Fruit fly (Drosophila melanogaster) whole organism, embryonic: ENCODE measurements around the gene CG31233.
A peak's percentile ranks its signal among the peaks of the same experiment; 100 is the strongest.

Experiments used
- Aef1 ChIP-seq: fragments of 200-800 bp; sonication (Bioruptor generic); IDR thresholded peaks from 3 replicates; pipeline ENCODE4 v1.3.6; 2022; ENCODE audit warnings: missing biosample characterization, missing genetic modification characterization
- B-H1 ChIP-seq: fragments of 200-800 bp; sonication (Bioruptor generic); IDR thresholded peaks from 3 replicates; pipeline ENCODE4 v1.3.6; 2022; ENCODE audit warnings: missing biosample characterization, missing genetic modification characterization
- CG1024 ChIP-seq: fragments of 200-800 bp; sonication (Bioruptor generic); IDR thresholded peaks from 2 replicates; pipeline ENCODE4 v1.3.6; 2022; ENCODE audit warnings: missing biosample characterization, missing genetic modification characterization
- CG11247 ChIP-seq: fragments of 200-800 bp; sonication (Bioruptor generic); IDR thresholded peaks from 2 replicates; pipeline ENCODE4 v1.3.6; 2022; ENCODE audit warnings: missing biosample characterization, missing genetic modification characterization
- CG15479 ChIP-seq: fragments of 200-800 bp; sonication (Bioruptor generic); optimal IDR thresholded peaks from 3 replicates; lab custom pipeline; 2019; ENCODE audit warnings: missing biosample characterization, mild to moderate bottlenecking, missing genetic modification characterization, moderate library complexity
- CG15601 ChIP-seq: fragments of 200-800 bp; sonication (Bioruptor generic); optimal IDR thresholded peaks from 3 replicates; lab custom pipeline; 2019; ENCODE audit warnings: missing biosample characterization, mild to moderate bottlenecking, missing genetic modification characterization, moderate library complexity
- CG16779 ChIP-seq: fragments of 200-800 bp; sonication (Bioruptor generic); IDR thresholded peaks from 2 replicates; pipeline ENCODE4 v1.3.6; 2022; ENCODE audit warnings: missing biosample characterization, missing genetic modification characterization
- CG17802 ChIP-seq: fragments of 200-800 bp; sonication (Bioruptor generic); optimal IDR thresholded peaks from 2 replicates; lab custom pipeline; 2018; ENCODE audit warnings: missing biosample characterization, mild to moderate bottlenecking, missing genetic modification characterization, moderate library complexity
- CG18011 ChIP-seq: fragments of 200-800 bp; sonication (Bioruptor generic); optimal IDR thresholded peaks from 2 replicates; lab custom pipeline; 2017; ENCODE audit warnings: missing biosample characterization, missing genetic modification characterization, mild to moderate bottlenecking, moderate library complexity, missing genotype
- CG3065 ChIP-seq: fragments of 200-800 bp; sonication (Bioruptor generic); optimal IDR thresholded peaks from 2 replicates; lab custom pipeline; 2016; ENCODE audit warnings: missing biosample characterization, missing genetic modification characterization
- CG31388 ChIP-seq: fragments of 200-800 bp; sonication (Bioruptor generic); optimal IDR thresholded peaks from 2 replicates; lab custom pipeline; 2016; ENCODE audit warnings: missing biosample characterization, missing genetic modification characterization
- CG3281 ChIP-seq: fragments of 200-800 bp; sonication (Bioruptor generic); optimal IDR thresholded peaks from 3 replicates; lab custom pipeline; 2017; ENCODE audit warnings: missing biosample characterization, mild to moderate bottlenecking, missing genetic modification characterization
- CG33557 ChIP-seq: fragments of 200-800 bp; sonication (Bioruptor generic); optimal IDR thresholded peaks from 2 replicates; lab custom pipeline; 2019; ENCODE audit warnings: missing biosample characterization, mild to moderate bottlenecking, missing genetic modification characterization, moderate library complexity
- CG3407 ChIP-seq: fragments of 200-800 bp; sonication (Bioruptor generic); optimal IDR thresholded peaks from 2 replicates; lab custom pipeline; 2018; ENCODE audit warnings: missing biosample characterization, mild to moderate bottlenecking, missing genetic modification characterization
- CG3838 ChIP-seq: fragments of 200-800 bp; sonication (Bioruptor generic); optimal IDR thresholded peaks from 3 replicates; lab custom pipeline; 2016; ENCODE audit warnings: missing biosample characterization, missing genetic modification characterization
- CG4360 ChIP-seq: fragments of 200-800 bp; sonication (Bioruptor generic); IDR thresholded peaks from 2 replicates; pipeline ENCODE4 v1.3.6; 2022; ENCODE audit warnings: missing biosample characterization, missing genetic modification characterization
- CG4707 ChIP-seq: fragments of 200-800 bp; sonication (Bioruptor generic); optimal IDR thresholded peaks from 2 replicates; lab custom pipeline; 2018; ENCODE audit warnings: missing biosample characterization, mild to moderate bottlenecking, missing genetic modification characterization, moderate library complexity
- CG6254 ChIP-seq: fragments of 200-800 bp; sonication (Bioruptor generic); optimal IDR thresholded peaks from 3 replicates; lab custom pipeline; 2017; ENCODE audit warnings: mild to moderate bottlenecking, missing biosample characterization, missing genetic modification reagents, missing genetic modification characterization
- CG7372 ChIP-seq: fragments of 200-800 bp; sonication (Bioruptor generic); IDR thresholded peaks from 2 replicates; pipeline ENCODE4 v1.3.6; 2022; ENCODE audit warnings: missing biosample characterization, missing genetic modification characterization
- CG9609 ChIP-seq: fragments of 200-800 bp; sonication (Bioruptor generic); optimal IDR thresholded peaks from 3 replicates; lab custom pipeline; 2016; ENCODE audit warnings: missing biosample characterization, missing genetic modification characterization
- CG9876 ChIP-seq: fragments of 200-800 bp; sonication (Bioruptor generic); optimal IDR thresholded peaks from 2 replicates; lab custom pipeline; 2016; ENCODE audit warnings: missing biosample characterization, missing genetic modification characterization
- CTCF ChIP-seq: fragments of 200-800 bp; sonication (Bioruptor generic); optimal IDR thresholded peaks from 2 replicates; lab custom pipeline; 2017; ENCODE audit warnings: missing biosample characterization, mild to moderate bottlenecking, missing genetic modification characterization, moderate library complexity
- Dll ChIP-seq: fragments of 200-800 bp; sonication (Bioruptor generic); IDR thresholded peaks from 4 replicates; pipeline ENCODE4 v1.3.6; 2022; ENCODE audit warnings: missing biosample characterization, missing genetic modification characterization; ENCODE audit not compliant: partially characterized antibody
- GATAe ChIP-seq: fragments of 200-800 bp; sonication (Bioruptor generic); conservative IDR thresholded peaks from 2 replicates; pipeline ENCODE4 v1.3.6; 2022; ENCODE audit warnings: missing biosample characterization, missing genetic modification characterization
- HHEX ChIP-seq: fragments of 200-800 bp; sonication (Bioruptor generic); optimal IDR thresholded peaks from 3 replicates; lab custom pipeline; 2017; ENCODE audit warnings: missing biosample characterization, mild to moderate bottlenecking, missing genetic modification characterization, missing genetic modification reagents
- HLH3B ChIP-seq: fragments of 200-800 bp; sonication (Bioruptor generic); IDR thresholded peaks from 2 replicates; pipeline ENCODE4 v1.3.6; 2022; ENCODE audit warnings: missing biosample characterization, missing genetic modification characterization
- HmgZ ChIP-seq: fragments of 200-800 bp; sonication (Bioruptor generic); optimal IDR thresholded peaks from 2 replicates; lab custom pipeline; 2018; ENCODE audit warnings: missing biosample characterization, mild to moderate bottlenecking, missing genetic modification characterization
- Hmx ChIP-seq: fragments of 200-800 bp; sonication (Bioruptor generic); optimal IDR thresholded peaks from 2 replicates; lab custom pipeline; 2016; ENCODE audit warnings: missing biosample characterization, missing genetic modification characterization
- NC2β ChIP-seq: fragments of 200-800 bp; sonication (Bioruptor generic); optimal IDR thresholded peaks from 2 replicates; lab custom pipeline; 2016; ENCODE audit warnings: missing biosample characterization, missing genetic modification characterization
- Nf-YB ChIP-seq: fragments of 200-800 bp; sonication (Bioruptor generic); optimal IDR thresholded peaks from 3 replicates; lab custom pipeline; 2019; ENCODE audit warnings: missing biosample characterization, mild to moderate bottlenecking, missing genetic modification characterization, moderate library complexity
- Optix ChIP-seq: fragments of 200-800 bp; sonication (Bioruptor generic); IDR thresholded peaks from 3 replicates; pipeline ENCODE4 v1.3.6; 2022; ENCODE audit warnings: missing biosample characterization, missing genetic modification characterization
- Ptx1 ChIP-seq: fragments of 200-800 bp; sonication (Bioruptor generic); IDR thresholded peaks from 2 replicates; pipeline ENCODE4 v1.3.6; 2022; ENCODE audit warnings: missing biosample characterization, missing genetic modification characterization
- Side ChIP-seq: fragments of 200-800 bp; sonication (Bioruptor generic); optimal IDR thresholded peaks from 2 replicates; lab custom pipeline; 2016; ENCODE audit warnings: missing biosample characterization, missing genetic modification characterization
- Trl ChIP-seq, 3 experiments: fragments of >200 bp in 2 of 3; fragments of 200-800 bp in 1 of 3; sonication (Bioruptor generic) in 1 of 3; optimal IDR thresholded peaks; 2 replicates in 1 of 3; 3 replicates in 2 of 3; lab custom pipeline; 2016 to 2017; ENCODE audit warnings: missing biosample characterization in 1 of 3, missing genetic modification characterization in 1 of 3
- ase ChIP-seq: fragments of 200-800 bp; sonication (Bioruptor generic); IDR thresholded peaks from 3 replicates; pipeline ENCODE4 v1.3.6; 2022; ENCODE audit warnings: missing biosample characterization, missing genetic modification characterization
- bab2 ChIP-seq: fragments of 200-800 bp; sonication (Bioruptor generic); optimal IDR thresholded peaks from 2 replicates; lab custom pipeline; 2016; ENCODE audit warnings: missing biosample characterization, missing genetic modification characterization
- cas ChIP-seq: fragments of 200-800 bp; sonication (Bioruptor generic); IDR thresholded peaks from 2 replicates; pipeline ENCODE4 v1.3.6; 2022; ENCODE audit warnings: missing biosample characterization, missing genetic modification characterization
- corto ChIP-seq: fragments of 200-800 bp; sonication (Bioruptor generic); optimal IDR thresholded peaks from 2 replicates; lab custom pipeline; 2016; ENCODE audit warnings: missing biosample characterization, mild to moderate bottlenecking, missing genetic modification characterization, moderate library complexity
- crp ChIP-seq, 2 experiments: fragments of 200-800 bp; sonication (Bioruptor generic); optimal IDR thresholded peaks; 2 replicates in 1 of 2; 3 replicates in 1 of 2; lab custom pipeline; 2017; ENCODE audit warnings: missing biosample characterization in 2 of 2, missing genetic modification characterization in 2 of 2, mild to moderate bottlenecking in 1 of 2, moderate library complexity in 1 of 2
- dysf ChIP-seq: fragments of 200-800 bp; sonication (Bioruptor generic); IDR thresholded peaks from 3 replicates; pipeline ENCODE4 v1.3.6; 2022; ENCODE audit warnings: missing biosample characterization, missing genetic modification characterization
- esg ChIP-seq: fragments of 200-800 bp; sonication (Bioruptor generic); conservative IDR thresholded peaks from 2 replicates; pipeline ENCODE4 v1.3.6; 2022; ENCODE audit warnings: missing biosample characterization, missing genetic modification characterization
- exex ChIP-seq: fragments of 200-800 bp; sonication (Bioruptor generic); optimal IDR thresholded peaks from 4 replicates; lab custom pipeline; 2018; ENCODE audit warnings: missing biosample characterization, mild to moderate bottlenecking, missing genetic modification characterization, moderate library complexity
- hth ChIP-seq: fragments of >200 bp; optimal IDR thresholded peaks from 2 replicates; lab custom pipeline; 2017; ENCODE audit warnings: inconsistent platforms
- ind ChIP-seq: fragments of 200-800 bp; sonication (Bioruptor generic); optimal IDR thresholded peaks from 3 replicates; lab custom pipeline; 2016; ENCODE audit warnings: missing biosample characterization, missing genetic modification characterization
- ken ChIP-seq: fragments of 200-800 bp; sonication (Bioruptor generic); IDR thresholded peaks from 3 replicates; pipeline ENCODE4 v1.3.6; 2022; ENCODE audit warnings: missing biosample characterization, missing genetic modification characterization
- onecut ChIP-seq: fragments of 200-800 bp; sonication (Bioruptor generic); IDR thresholded peaks from 2 replicates; pipeline ENCODE4 v1.3.6; 2022; ENCODE audit warnings: missing biosample characterization, missing genetic modification characterization
- org-1 ChIP-seq: fragments of 200-800 bp; sonication (Bioruptor generic); optimal IDR thresholded peaks from 2 replicates; lab custom pipeline; 2017; ENCODE audit warnings: missing biosample characterization, missing genetic modification characterization
- pita ChIP-seq: fragments of 200-800 bp; sonication (Bioruptor generic); optimal IDR thresholded peaks from 2 replicates; lab custom pipeline; 2017; ENCODE audit warnings: missing biosample characterization, mild to moderate bottlenecking, missing genetic modification characterization
- rib ChIP-seq: fragments of 200-800 bp; sonication (Bioruptor generic); IDR thresholded peaks from 2 replicates; pipeline ENCODE4 v1.3.6; 2022; ENCODE audit warnings: missing biosample characterization, missing genetic modification characterization
- ro ChIP-seq: fragments of 200-800 bp; sonication (Bioruptor generic); IDR thresholded peaks from 2 replicates; pipeline ENCODE4 v1.3.6; 2022; ENCODE audit warnings: missing biosample characterization, missing genetic modification characterization
- salm ChIP-seq: fragments of 200-800 bp; sonication (Bioruptor generic); optimal IDR thresholded peaks from 2 replicates; lab custom pipeline; 2018; ENCODE audit warnings: missing biosample characterization, mild to moderate bottlenecking, missing genetic modification characterization
- vvl ChIP-seq: fragments of 200-800 bp; sonication (Bioruptor generic); IDR thresholded peaks from 2 replicates; pipeline ENCODE4 v1.3.6; 2022; ENCODE audit warnings: missing biosample characterization, missing genetic modification characterization

Gene CG31233

dm6 chr3R:21719934-21720431 lies 29.7 kb upstream of the CG31233 start (continued):
- TF ChIP-seq rib (GFP tag; lab: Robert Waterston, UW): no peak
- TF ChIP-seq HmgZ (tag; lab: Kevin White, UChicago): no peak
- peak; percentile 31 for TF ChIP-seq CG18011 (GFP tag; lab: Kevin White, UChicago)
- no peak for TF ChIP-seq CG11247 (GFP tag; lab: Robert Waterston, UW)
- no peak for TF ChIP-seq Dll (GFP tag; lab: Robert Waterston, UW)
- no peak for TF ChIP-seq vvl (GFP tag; lab: Robert Waterston, UW)
- TF ChIP-seq CG9876 (GFP tag; lab: Kevin White, UChicago): no peak
- TF ChIP-seq dysf: peak; percentile 45; the same call in 1 of the 3 replicates
- no peak for TF ChIP-seq corto
- TF ChIP-seq CG4360: no peak; the same call in 1 of the 2 replicates
- no peak for TF ChIP-seq Optix (GFP tag; lab: Robert Waterston, UW)
- TF ChIP-seq CG1024: no peak
- TF ChIP-seq ken (GFP tag; lab: Robert Waterston, UW): no peak
- TF ChIP-seq CG3281 (GFP tag; lab: Kevin White, UChicago): no peak
- TF ChIP-seq CG3838: no peak
- TF ChIP-seq HHEX (GFP tag; lab: Kevin White, UChicago): no peak
- TF ChIP-seq Side: no peak
- no peak for TF ChIP-seq onecut (GFP tag; lab: Robert Waterston, UW)
- no peak for TF ChIP-seq CG33557 (GFP tag; lab: Kevin White, UChicago)
- no peak for TF ChIP-seq esg (GFP tag; lab: Robert Waterston, UW)
- TF ChIP-seq Ptx1 (GFP tag; lab: Robert Waterston, UW): peak; percentile 32; the same call in 1 of the 2 replicates
- no peak for TF ChIP-seq CG7372
- TF ChIP-seq salm (tag; lab: Kevin White, UChicago): peak; percentile 31
- TF ChIP-seq CG3065 (GFP tag; lab: Kevin White, UChicago): no peak
- TF ChIP-seq pita: no peak
- peak in 1 of 2 experiments; percentile 30 for TF ChIP-seq crp (GFP tag; optimal IDR thresholded peaks at IDR 0.05; lab: Kevin White, UChicago)
- TF ChIP-seq CG4707 (GFP tag; lab: Kevin White, UChicago): no peak
- peak; percentile 49; the same call in 2 of the 3 replicates for TF ChIP-seq Aef1 (GFP tag; lab: Robert Waterston, UW)
- no peak for TF ChIP-seq Hmx (GFP tag; lab: Kevin White, UChicago)
- peak; percentile 59 to 73 for TF ChIP-seq Trl (optimal IDR thresholded peaks at IDR 0.05; lab: Kevin White, UChicago)
- TF ChIP-seq Trl (GFP tag; optimal IDR thresholded peaks at IDR 0.05; lab: Kevin White, UChicago): peak; percentile 27
- no peak for TF ChIP-seq cas (GFP tag; lab: Robert Waterston, UW)
- TF ChIP-seq bab2 (GFP tag; lab: Kevin White, UChicago): peak; percentile 16
- no peak for TF ChIP-seq NC2β (GFP tag; lab: Kevin White, UChicago)
- TF ChIP-seq CG9609 (GFP tag; lab: Kevin White, UChicago): no peak
- TF ChIP-seq CG17802 (tag; lab: Kevin White, UChicago): no peak
- TF ChIP-seq CG15479: no peak
- no peak for TF ChIP-seq B-H1
- no peak for TF ChIP-seq hth (lab: Kevin White, UChicago)
- TF ChIP-seq ase: peak; percentile 57; the same call in 2 of the 3 replicates
- TF ChIP-seq CTCF (GFP tag; lab: Kevin White, UChicago): no peak
- TF ChIP-seq CG6254 (GFP tag; lab: Kevin White, UChicago): no peak
- TF ChIP-seq GATAe: no peak
- 0 out of 2 replicates have a peak, but pooled peaks have one; percentile 24 for TF ChIP-seq CG16779
- TF ChIP-seq ro (GFP tag; lab: Robert Waterston, UW): no peak
- no peak for TF ChIP-seq exex
- TF ChIP-seq HLH3B (GFP tag; lab: Robert Waterston, UW): peak; percentile 49; the same call in 1 of the 2 replicates
- TF ChIP-seq ind (GFP tag; lab: Kevin White, UChicago): peak; percentile 10
- TF ChIP-seq CG31388: no peak
- no peak for TF ChIP-seq CG15601 (tag; lab: Kevin White, UChicago)
- no peak for TF ChIP-seq CG3407
- TF ChIP-seq Nf-YB: peak; percentile 28
- TF ChIP-seq org-1 (GFP tag; lab: Kevin White, UChicago): peak; percentile 22
